Fruit fly (Drosophila melanogaster): ENCODE data around the gene CG11656.

DNA sequence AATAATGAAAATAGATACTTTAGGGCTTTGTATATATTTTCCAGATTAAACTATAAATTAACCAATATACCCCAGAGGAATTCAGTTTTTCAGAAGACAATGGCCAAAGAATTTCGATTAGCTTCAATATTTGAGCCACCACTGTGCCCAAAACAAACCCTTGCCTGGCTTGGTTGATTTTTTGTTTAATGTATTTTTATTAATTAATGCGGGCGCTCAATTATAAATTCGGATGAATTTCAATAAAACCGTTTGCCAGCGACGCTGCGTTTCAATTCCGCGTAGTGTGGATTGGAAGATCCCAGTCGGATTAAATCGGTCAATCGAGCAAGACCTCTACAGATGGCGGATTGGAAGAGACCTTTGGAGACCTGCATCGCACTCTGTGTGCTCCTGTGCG lies 32.1 kb downstream of the CG11656 start, which contains the start of gene CG11670:
- TF ChIP-seq Meics (GFP tag; optimal IDR thresholded peaks at IDR 0.05) (no peak), ewg (GFP tag; optimal IDR thresholded peaks at IDR 0.05) (no peak), Drgx (GFP tag; IDR thresholded peaks at IDR 0.05) (no peak), Six4 (GFP tag; optimal IDR thresholded peaks at IDR 0.05) (no peak), CG11085 (GFP tag; IDR thresholded peaks at IDR 0.05) (no peak), pzg (GFP tag; optimal IDR thresholded peaks at IDR 0.05) (no peak), salm (tag; optimal IDR thresholded peaks at IDR 0.05) (no peak), Lim3 (GFP tag; IDR thresholded peaks at IDR 0.05) (no peak), Dek (tag; optimal IDR thresholded peaks at IDR 0.05) (no peak), CG12942 (GFP tag; optimal IDR thresholded peaks at IDR 0.05) (no peak), CG6683 (GFP tag; optimal IDR thresholded peaks at IDR 0.05) (no peak), jumu (GFP tag; optimal IDR thresholded peaks at IDR 0.05) (no peak), tio (GFP tag; optimal IDR thresholded peaks at IDR 0.05) (no peak)

All from whole organism, embryonic.